Fruit fly (Drosophila melanogaster): ENCODE results near the gene Usp14.
A peak's percentile ranks its signal among the peaks of the same experiment; 100 is the strongest.

Gene Usp14

dm6 chr2L:10299810-10300147 is 14.4 kb downstream of the Usp14 start, which contains the start of gene CYLD (continued):
- TF ChIP-seq CG1621 (tag; optimal IDR thresholded peaks at IDR 0.05) (no peak), CG6854 (GFP tag; optimal IDR thresholded peaks at IDR 0.05) (no peak), svp (GFP tag) (no peak), CG8119 (GFP tag; IDR thresholded peaks at IDR 0.05) (peak; percentile 71; the same call in 2 of the 3 replicates), CG11294 (GFP tag; IDR thresholded peaks at IDR 0.05) (no peak), CG7368 (GFP tag; optimal IDR thresholded peaks at IDR 0.05) (no peak), cyc (GFP tag; optimal IDR thresholded peaks at IDR 0.05) (peak; percentile 57)

dm6 chr2L:10299077-10299809 is 15.0 kb downstream of the Usp14 start:
- no peak for TF ChIP-seq ss (GFP tag; optimal IDR thresholded peaks at IDR 0.05)
- peak; percentile 19 for TF ChIP-seq esn (GFP tag; optimal IDR thresholded peaks at IDR 0.05)
- no peak for TF ChIP-seq CG10669 (GFP tag; optimal IDR thresholded peaks at IDR 0.05)
- peak; percentile 16 for TF ChIP-seq Ets96B (tag; optimal IDR thresholded peaks at IDR 0.05)
- TF ChIP-seq CG15336 (GFP tag; IDR thresholded peaks at IDR 0.05): peak; percentile 21; the same call in 1 of the 2 replicates
- TF ChIP-seq OdsH (GFP tag; optimal IDR thresholded peaks at IDR 0.05): peak; percentile 17
- no peak for TF ChIP-seq CG32006 (GFP tag; optimal IDR thresholded peaks at IDR 0.05)
- peak; percentile 4 for TF ChIP-seq lz (GFP tag; optimal IDR thresholded peaks at IDR 0.05)
- TF ChIP-seq Hr4 (GFP tag; optimal IDR thresholded peaks at IDR 0.05): peak; percentile 39
- peak; percentile 22 for TF ChIP-seq acj6 (GFP tag; optimal IDR thresholded peaks at IDR 0.05)
- TF ChIP-seq vri (GFP tag; optimal IDR thresholded peaks at IDR 0.05): no peak
- TF ChIP-seq CG3032 (tag; optimal IDR thresholded peaks at IDR 0.05): no peak
- TF ChIP-seq Met (GFP tag; optimal IDR thresholded peaks at IDR 0.05): peak; percentile 36
- no peak for TF ChIP-seq Sox14 (GFP tag; optimal IDR thresholded peaks at IDR 0.05)
- TF ChIP-seq Sox15 (GFP tag; optimal IDR thresholded peaks at IDR 0.05): no peak
- peak; percentile 2 for TF ChIP-seq Hr39 (GFP tag; optimal IDR thresholded peaks at IDR 0.05)
- TF ChIP-seq topi (GFP tag; optimal IDR thresholded peaks at IDR 0.05): peak; percentile 15
- TF ChIP-seq Ets21C (GFP tag; optimal IDR thresholded peaks at IDR 0.05): no peak
- TF ChIP-seq Eip93F (GFP tag; optimal IDR thresholded peaks at IDR 0.05): no peak
- TF ChIP-seq Eip78C (GFP tag): peak; percentile 78
- TF ChIP-seq fkh (GFP tag; optimal IDR thresholded peaks at IDR 0.05): no peak
- no peak for TF ChIP-seq CG8632 (GFP tag; optimal IDR thresholded peaks at IDR 0.05)
- peak; percentile 10 for TF ChIP-seq CG10631 (GFP tag; optimal IDR thresholded peaks at IDR 0.05)

- peak; percentile 91 for TF ChIP-seq fkh (GFP tag; optimal IDR thresholded peaks at IDR 0.05)
- TF ChIP-seq fd85E (GFP tag; optimal IDR thresholded peaks at IDR 0.05): no peak
Measured at dm6 chr2L:10298306-10298705, 15.9 kb downstream of the Usp14 start.

- TF ChIP-seq Hr38 (GFP tag; optimal IDR thresholded peaks at IDR 0.05) (no peak), Eip78C (GFP tag) (peak; percentile 26)
Measured at dm6 chr2L:10294798-10295669, 19.2 kb downstream of the Usp14 start, which contains the start of gene Hand. Gene Hand, minus strand, starts transcription at chr2L:10295385.

- TF ChIP-seq CG6792 (GFP tag; optimal IDR thresholded peaks at IDR 0.05) (peak; percentile 29), Hr38 (GFP tag; optimal IDR thresholded peaks at IDR 0.05) (no peak), CG3032 (tag; optimal IDR thresholded peaks at IDR 0.05) (peak; percentile 67), CG31627 (GFP tag; optimal IDR thresholded peaks at IDR 0.05) (peak; percentile 63), fd85E (GFP tag; optimal IDR thresholded peaks at IDR 0.05) (peak; percentile 7), CG15336 (GFP tag; IDR thresholded peaks at IDR 0.05) (peak; percentile 68; the same call in 1 of the 2 replicates), Sox102F (GFP tag; optimal IDR thresholded peaks at IDR 0.05) (no peak), CG7368 (GFP tag; optimal IDR thresholded peaks at IDR 0.05) (no peak), ss (GFP tag; optimal IDR thresholded peaks at IDR 0.05) (no peak), esn (GFP tag; optimal IDR thresholded peaks at IDR 0.05) (peak; percentile 70), CG11902 (GFP tag; optimal IDR thresholded peaks at IDR 0.05) (peak; percentile 11)
Measured at dm6 chr2L:10292066-10292560, 22.1 kb downstream of the Usp14 start, which contains the start of gene Ufd4. Gene Ufd4, minus strand, starts transcription at chr2L:10292365.

Data from whole organism, prepupa.